Fruit fly (Drosophila melanogaster) whole organism, embryonic: Measurements from ENCODE around the gene Apoltp.

Experiments used
- Atf-2 ChIP-seq: fragments of 200-800 bp; sonication (Bioruptor generic); optimal IDR thresholded peaks from 2 replicates; lab custom pipeline; 2016; ENCODE audit warnings: missing biosample characterization, missing genetic modification characterization
- CG10431 ChIP-seq: fragments of 200-800 bp; sonication (Bioruptor generic); optimal IDR thresholded peaks from 3 replicates; lab custom pipeline; 2018; ENCODE audit warnings: missing biosample characterization, mild to moderate bottlenecking, missing genetic modification characterization
- CG10959 ChIP-seq: fragments of 200-800 bp; sonication (Bioruptor generic); IDR thresholded peaks from 2 replicates; pipeline ENCODE4 v1.3.6; 2022; ENCODE audit warnings: missing biosample characterization, missing genetic modification characterization
- CG11093 ChIP-seq: fragments of 200-800 bp; sonication (Bioruptor generic); IDR thresholded peaks from 3 replicates; pipeline ENCODE4 v1.3.6; 2022; ENCODE audit warnings: missing biosample characterization, missing genetic modification characterization
- CG12071 ChIP-seq: fragments of 200-800 bp; sonication (Bioruptor generic); optimal IDR thresholded peaks from 3 replicates; lab custom pipeline; 2018; ENCODE audit warnings: missing biosample characterization, mild to moderate bottlenecking, missing genetic modification characterization
- CG12104 ChIP-seq: fragments of 200-800 bp; sonication (Bioruptor generic); optimal IDR thresholded peaks from 3 replicates; lab custom pipeline; 2016; ENCODE audit warnings: missing biosample characterization, missing genetic modification characterization
- CG13894 ChIP-seq: fragments of 200-800 bp; sonication (Bioruptor generic); optimal IDR thresholded peaks from 3 replicates; lab custom pipeline; 2018; ENCODE audit warnings: missing biosample characterization, mild to moderate bottlenecking, missing genetic modification characterization, moderate library complexity
- CG14965 ChIP-seq: fragments of 200-800 bp; sonication (Bioruptor generic); optimal IDR thresholded peaks from 2 replicates; lab custom pipeline; 2016; ENCODE audit warnings: missing biosample characterization, missing genetic modification characterization, borderline replicate concordance
- CG15479 ChIP-seq: fragments of 200-800 bp; sonication (Bioruptor generic); optimal IDR thresholded peaks from 3 replicates; lab custom pipeline; 2019; ENCODE audit warnings: missing biosample characterization, mild to moderate bottlenecking, missing genetic modification characterization, moderate library complexity
- CG15514 ChIP-seq: fragments of 200-800 bp; sonication (Bioruptor generic); optimal IDR thresholded peaks from 3 replicates; lab custom pipeline; 2017; ENCODE audit warnings: missing biosample characterization, missing genetic modification characterization, mild to moderate bottlenecking, moderate library complexity, missing genetic modification reagents
- CG17186 ChIP-seq: fragments of 200-800 bp; sonication (Bioruptor generic); optimal IDR thresholded peaks from 3 replicates; lab custom pipeline; 2017; ENCODE audit warnings: missing biosample characterization, missing genetic modification reagents, missing genetic modification characterization
- CG17829 ChIP-seq: fragments of 200-800 bp; optimal IDR thresholded peaks from 2 replicates; lab custom pipeline; 2019; ENCODE audit warnings: missing biosample characterization, mild to moderate bottlenecking, missing genetic modification characterization, moderate library complexity
- CG18262 ChIP-seq: fragments of 200-800 bp; optimal IDR thresholded peaks from 3 replicates; lab custom pipeline; 2019; ENCODE audit warnings: missing biosample characterization, mild to moderate bottlenecking, missing genetic modification characterization, moderate library complexity
- CG2199 ChIP-seq: fragments of 200-800 bp; sonication (Bioruptor generic); IDR thresholded peaks from 3 replicates; pipeline ENCODE4 v1.3.6; 2022; ENCODE audit warnings: missing biosample characterization, missing genetic modification characterization
- CG31365 ChIP-seq: fragments of 200-800 bp; sonication (Bioruptor generic); optimal IDR thresholded peaks from 2 replicates; lab custom pipeline; 2018; ENCODE audit warnings: missing biosample characterization, mild to moderate bottlenecking, missing genetic modification characterization
- CG34422 ChIP-seq: fragments of 200-800 bp; sonication (Bioruptor generic); IDR thresholded peaks from 3 replicates; pipeline ENCODE4 v1.3.6; 2022; ENCODE audit warnings: missing biosample characterization, missing genetic modification characterization
- CG3726 ChIP-seq: fragments of 200-800 bp; sonication (Bioruptor generic); IDR thresholded peaks from 3 replicates; pipeline ENCODE4, ENCODE4 v1.3.6; 2022; ENCODE audit warnings: missing biosample characterization, missing genetic modification characterization
- CG9215 ChIP-seq: fragments of 200-800 bp; sonication (Bioruptor generic); IDR thresholded peaks from 2 replicates; pipeline ENCODE4 v1.3.6; 2022; ENCODE audit warnings: missing biosample characterization, missing genetic modification characterization
- CG9932 ChIP-seq: fragments of 200-800 bp; sonication (Bioruptor generic); IDR thresholded peaks from 2 replicates; pipeline ENCODE4 v1.3.6; 2022; ENCODE audit warnings: missing biosample characterization, missing genetic modification characterization
- CHES-1-like ChIP-seq: fragments of 200-800 bp; sonication (Bioruptor generic); optimal IDR thresholded peaks from 2 replicates; lab custom pipeline; 2016; ENCODE audit warnings: missing biosample characterization, missing genetic modification characterization
- Elba2 ChIP-seq: fragments of 200-800 bp; sonication (Bioruptor generic); optimal IDR thresholded peaks from 3 replicates; lab custom pipeline; 2016; ENCODE audit warnings: missing biosample characterization, missing genetic modification characterization
- Kr ChIP-seq: fragments of 200-800 bp; sonication (Bioruptor generic); optimal IDR thresholded peaks from 2 replicates; lab custom pipeline; 2017; ENCODE audit warnings: missing biosample characterization, mild to moderate bottlenecking, missing genetic modification characterization
- Mes4 ChIP-seq: fragments of 200-800 bp; sonication (Bioruptor generic); optimal IDR thresholded peaks from 2 replicates; lab custom pipeline; 2016; ENCODE audit warnings: missing biosample characterization, missing genetic modification characterization
- Nf-YC ChIP-seq: fragments of 200-800 bp; optimal IDR thresholded peaks from 3 replicates; lab custom pipeline; 2019; ENCODE audit warnings: missing biosample characterization, mild to moderate bottlenecking, missing genetic modification characterization, moderate library complexity
- Ravus ChIP-seq: fragments of 200-800 bp; sonication (Bioruptor generic); IDR thresholded peaks from 2 replicates; pipeline ENCODE4 v1.3.6; 2022; ENCODE audit warnings: missing biosample characterization, missing genetic modification characterization
- Six4 ChIP-seq: fragments of 200-800 bp; sonication (Bioruptor generic); optimal IDR thresholded peaks from 2 replicates; lab custom pipeline; 2016; ENCODE audit warnings: missing biosample characterization, missing genetic modification characterization
- Sox102F ChIP-seq: fragments of 200-800 bp; sonication (Bioruptor generic); optimal IDR thresholded peaks from 2 replicates; lab custom pipeline; 2018; ENCODE audit warnings: missing biosample characterization, mild to moderate bottlenecking, missing genetic modification characterization, moderate library complexity
- ap ChIP-seq: fragments of 200-800 bp; sonication (Bioruptor generic); IDR thresholded peaks from 2 replicates; pipeline ENCODE4 v1.3.6; 2022; ENCODE audit warnings: missing biosample characterization, missing genetic modification characterization
- chn ChIP-seq: fragments of 200-800 bp; sonication (Bioruptor generic); optimal IDR thresholded peaks from 2 replicates; lab custom pipeline; 2016; ENCODE audit warnings: missing biosample characterization, missing genetic modification characterization
- dm ChIP-seq: fragments of 200-800 bp; sonication (Bioruptor generic); optimal IDR thresholded peaks from 3 replicates; lab custom pipeline; 2016; ENCODE audit warnings: missing biosample characterization, missing genetic modification characterization
- dmrt99B ChIP-seq: fragments of 200-800 bp; sonication (Bioruptor generic); optimal IDR thresholded peaks from 2 replicates; lab custom pipeline; 2018; ENCODE audit warnings: missing biosample characterization, mild to moderate bottlenecking, missing genetic modification characterization, moderate library complexity
- gsb-n ChIP-seq: fragments of 200-800 bp; sonication (Bioruptor generic); optimal IDR thresholded peaks from 3 replicates; lab custom pipeline; 2018; ENCODE audit warnings: missing biosample characterization, mild to moderate bottlenecking, missing genetic modification characterization
- hkb ChIP-seq, 2 experiments: fragments of 200-800 bp in 1 of 2; fragments of >200 bp in 1 of 2; sonication (Bioruptor generic) in 1 of 2; IDR thresholded peaks in 1 of 2; optimal IDR thresholded peaks in 1 of 2; 2 replicates each; pipeline versions ENCODE4 v1.3.6 to Lab custom; 2017 to 2022; ENCODE audit warnings: missing biosample characterization in 1 of 2, missing genetic modification characterization in 1 of 2
- kni ChIP-seq: fragments of 200-800 bp; sonication (Bioruptor generic); optimal IDR thresholded peaks from 3 replicates; lab custom pipeline; 2017; ENCODE audit warnings: mild to moderate bottlenecking, missing biosample characterization, missing genetic modification reagents, missing genetic modification characterization
- lbe ChIP-seq: fragments of 200-800 bp; sonication (Bioruptor generic); optimal IDR thresholded peaks from 2 replicates; lab custom pipeline; 2016; ENCODE audit warnings: missing biosample characterization, mild to moderate bottlenecking, missing genetic modification characterization
- mirr ChIP-seq: fragments of 200-800 bp; sonication (Bioruptor generic); optimal IDR thresholded peaks from 3 replicates; lab custom pipeline; 2018; ENCODE audit warnings: missing biosample characterization, mild to moderate bottlenecking, missing genetic modification characterization
- nau ChIP-seq: fragments of 200-800 bp; sonication (Bioruptor generic); optimal IDR thresholded peaks from 3 replicates; lab custom pipeline; 2017; ENCODE audit warnings: missing biosample characterization, mild to moderate bottlenecking, missing genetic modification characterization, missing genetic modification reagents
- nerfin-1 ChIP-seq: fragments of 200-800 bp; sonication (Bioruptor generic); optimal IDR thresholded peaks from 3 replicates; lab custom pipeline; 2019; ENCODE audit warnings: missing biosample characterization, mild to moderate bottlenecking, missing genetic modification characterization, moderate library complexity
- onecut ChIP-seq: fragments of 200-800 bp; sonication (Bioruptor generic); IDR thresholded peaks from 2 replicates; pipeline ENCODE4 v1.3.6; 2022; ENCODE audit warnings: missing biosample characterization, missing genetic modification characterization
- pfk ChIP-seq: fragments of 200-800 bp; sonication (Bioruptor generic); optimal IDR thresholded peaks from 2 replicates; lab custom pipeline; 2018; ENCODE audit warnings: missing biosample characterization, mild to moderate bottlenecking, missing genetic modification characterization, moderate library complexity
- pzg ChIP-seq: fragments of 200-800 bp; sonication (Bioruptor generic); optimal IDR thresholded peaks from 3 replicates; lab custom pipeline; 2018; ENCODE audit warnings: missing biosample characterization, mild to moderate bottlenecking, missing genetic modification characterization, moderate library complexity
- repo ChIP-seq: fragments of 200-800 bp; sonication (Bioruptor generic); optimal IDR thresholded peaks from 2 replicates; lab custom pipeline; 2016; ENCODE audit warnings: missing biosample characterization, missing genetic modification characterization
- seq ChIP-seq: fragments of 200-800 bp; sonication (Bioruptor generic); IDR thresholded peaks from 2 replicates; pipeline ENCODE4 v1.3.6; 2022; ENCODE audit warnings: missing biosample characterization, missing genetic modification characterization
- sima ChIP-seq: fragments of 200-800 bp; sonication (Bioruptor generic); optimal IDR thresholded peaks from 2 replicates; lab custom pipeline; 2016; ENCODE audit warnings: missing biosample characterization, missing genetic modification characterization
- sisA ChIP-seq: fragments of 200-800 bp; sonication (Bioruptor generic); IDR thresholded peaks from 2 replicates; pipeline ENCODE4 v1.3.6; 2022; ENCODE audit warnings: missing biosample characterization, missing genetic modification characterization
- sqz ChIP-seq: fragments of 200-800 bp; sonication (Bioruptor generic); optimal IDR thresholded peaks from 3 replicates; lab custom pipeline; 2018; ENCODE audit warnings: missing biosample characterization, mild to moderate bottlenecking, missing genetic modification characterization
- vfl ChIP-seq: fragments of 200-800 bp; sonication (Bioruptor generic); optimal IDR thresholded peaks from 2 replicates; lab custom pipeline; 2016; ENCODE audit warnings: missing biosample characterization, missing genetic modification characterization
- zen2 ChIP-seq: fragments of 200-800 bp; sonication (Bioruptor generic); IDR thresholded peaks from 3 replicates; pipeline ENCODE4 v1.3.6; 2022; ENCODE audit warnings: missing biosample characterization, missing genetic modification characterization; ENCODE audit not compliant: partially characterized antibody

Apoltp gene

dm6 chr2L:9692364-9693348, 58.7 kb downstream of the Apoltp start (continued):
- peak; percentile 66 for TF ChIP-seq dmrt99B (tag; lab: Kevin White, UChicago)
- TF ChIP-seq CG31365 = no peak
- TF ChIP-seq CG13894 (tag; lab: Kevin White, UChicago) = no peak
- no peak for TF ChIP-seq repo
- TF ChIP-seq Elba2 (GFP tag; lab: Kevin White, UChicago) = no peak
- TF ChIP-seq nerfin-1 (tag; lab: Kevin White, UChicago) = no peak
- peak; percentile 63 for TF ChIP-seq Sox102F (GFP tag; lab: Kevin White, UChicago)
- TF ChIP-seq pfk = no peak
- no peak for TF ChIP-seq CG12071 (GFP tag; lab: Kevin White, UChicago)
- peak; percentile 82 for TF ChIP-seq seq
- TF ChIP-seq CG12104 (GFP tag; lab: Kevin White, UChicago) = peak; percentile 30
- peak; percentile 31 for TF ChIP-seq CG17829 (tag; lab: Kevin White, UChicago)
- TF ChIP-seq CG15514 (GFP tag; lab: Kevin White, UChicago) = peak; percentile 47
- TF ChIP-seq sisA (GFP tag; lab: Robert Waterston, UW) = peak; percentile 69; the same call in 1 of the 2 replicates
- TF ChIP-seq Mes4 (GFP tag; lab: Kevin White, UChicago) = no peak
- TF ChIP-seq Nf-YC (tag; lab: Kevin White, UChicago) = peak; percentile 3
- peak; percentile 75; the same call in 2 of the 3 replicates for TF ChIP-seq CG34422 (GFP tag; lab: Robert Waterston, UW)
- TF ChIP-seq CG18262 (tag; lab: Kevin White, UChicago) = peak; percentile 34
- TF ChIP-seq mirr (GFP tag; lab: Kevin White, UChicago) = no peak
- TF ChIP-seq Six4 (GFP tag; lab: Kevin White, UChicago) = peak; percentile 22
- peak; percentile 5 for TF ChIP-seq vfl
- TF ChIP-seq chn (GFP tag; lab: Kevin White, UChicago) = peak; percentile 10
- no peak for TF ChIP-seq CG10959 (GFP tag; lab: Robert Waterston, UW)
- no peak for TF ChIP-seq onecut (GFP tag; lab: Robert Waterston, UW)
- peak; percentile 43 for TF ChIP-seq nau (GFP tag; lab: Kevin White, UChicago)
- TF ChIP-seq Atf-2 = no peak
- no peak for TF ChIP-seq CG10431 (GFP tag; lab: Kevin White, UChicago)
- no peak for TF ChIP-seq CG15479 (GFP tag; lab: Kevin White, UChicago)
- no peak for TF ChIP-seq sima (GFP tag; lab: Kevin White, UChicago)
- no peak; the same call in none of the 2 replicates for TF ChIP-seq CG9215 (GFP tag; lab: Robert Waterston, UW)
- TF ChIP-seq Ravus (GFP tag; lab: Robert Waterston, UW) = peak; percentile 50
- no peak for TF ChIP-seq CG17186 (GFP tag; lab: Kevin White, UChicago)
- TF ChIP-seq zen2 (GFP tag; lab: Robert Waterston, UW) = no peak
- TF ChIP-seq CHES-1-like (GFP tag; lab: Kevin White, UChicago) = no peak
- peak; percentile 50; the same call in 1 of the 3 replicates for TF ChIP-seq CG11093 (GFP tag; lab: Robert Waterston, UW)
- no peak for TF ChIP-seq dm
- TF ChIP-seq gsb-n (tag; lab: Kevin White, UChicago) = no peak
- TF ChIP-seq CG2199 (GFP tag; lab: Robert Waterston, UW) = no peak
- TF ChIP-seq pzg (GFP tag; lab: Kevin White, UChicago) = no peak
- no peak for TF ChIP-seq CG14965 (GFP tag; lab: Kevin White, UChicago)
- TF ChIP-seq lbe = peak; percentile 41
- no peak for TF ChIP-seq kni
- no peak for TF ChIP-seq sqz (GFP tag; lab: Kevin White, UChicago)
- peak; percentile 89 for TF ChIP-seq CG9932
- no peak for TF ChIP-seq Kr (GFP tag; lab: Kevin White, UChicago)
- TF ChIP-seq ap = 0 out of 2 replicates have a peak, but pooled peaks have one; percentile 31
- 0 out of 3 replicates have a peak, but pooled peaks have one; percentile 48 for TF ChIP-seq CG3726
- no peak for TF ChIP-seq hkb (optimal IDR thresholded peaks at IDR 0.05; lab: Kevin White, UChicago)
- peak; percentile 86 for TF ChIP-seq hkb (GFP tag; IDR thresholded peaks at IDR 0.05; lab: Robert Waterston, UW)
